Worm (Caenorhabditis elegans) whole organism, early embryonic: ENCODE results near the gene grl-7.
"Not testable (repeated sequence)": the region's sequence is repeated elsewhere in the genome, so short reads cannot be mapped to it uniquely, and the experiment has no call there.

Experiments used
- B0310.2 ChIP-seq: sonication (generic microtip); optimal IDR thresholded peaks from 2 replicates; lab custom pipeline; 2016; ENCODE audit warnings: mild to moderate bottlenecking, missing genetic modification characterization, missing compliant biosample characterization
- F13C5.2 ChIP-seq: sonication (generic microtip); optimal IDR thresholded peaks from 2 replicates; lab custom pipeline; 2017; ENCODE audit warnings: mild to moderate bottlenecking, missing genetic modification characterization, inconsistent platforms, missing compliant biosample characterization
- aly-1 ChIP-seq: sonication (generic microtip); optimal IDR thresholded peaks from 2 replicates; lab custom pipeline; 2016; ENCODE audit warnings: missing genetic modification characterization, missing compliant biosample characterization
- ama-1 ChIP-seq: fragments of 150-350 bp; optimal IDR thresholded peaks from 2 replicates; lab custom pipeline; 2014
- ceh-13 ChIP-seq: fragments of 200-800 bp; sonication (Bioruptor generic); optimal IDR thresholded peaks from 2 replicates; lab custom pipeline; 2018; ENCODE audit warnings: mild to moderate bottlenecking, missing genetic modification characterization, missing compliant biosample characterization
- ceh-36 ChIP-seq: sonication (generic microtip); optimal IDR thresholded peaks from 2 replicates; lab custom pipeline; 2016; ENCODE audit warnings: missing genetic modification characterization, inconsistent platforms, missing compliant biosample characterization
- ets-7 ChIP-seq: sonication (generic microtip); optimal IDR thresholded peaks from 2 replicates; lab custom pipeline; 2016; ENCODE audit warnings: missing genotype, missing genetic modification characterization, missing compliant biosample characterization
- flt-1 ChIP-seq: fragments of 200-800 bp; sonication (Bioruptor generic); IDR thresholded peaks from 2 replicates; pipeline ENCODE4 v1.3.6; 2022; ENCODE audit warnings: missing genetic modification characterization, missing compliant biosample characterization
- hmbx-1 ChIP-seq: sonication (generic microtip); optimal IDR thresholded peaks from 2 replicates; lab custom pipeline; 2016; ENCODE audit warnings: mild to moderate bottlenecking, missing genetic modification characterization, missing compliant biosample characterization
- hmg-4 ChIP-seq: fragments of 200-800 bp; sonication (Bioruptor generic); optimal IDR thresholded peaks from 2 replicates; lab custom pipeline; 2018; ENCODE audit warnings: mild to moderate bottlenecking, missing genetic modification characterization, missing compliant biosample characterization
- hnd-1 ChIP-seq: sonication (generic microtip); optimal IDR thresholded peaks from 2 replicates; lab custom pipeline; 2016; ENCODE audit warnings: missing genetic modification characterization, missing compliant biosample characterization
- pes-1 ChIP-seq: fragments of 200-800 bp; sonication (Bioruptor generic); IDR thresholded peaks from 2 replicates; pipeline ENCODE4 v1.3.6; 2022; ENCODE audit warnings: missing genetic modification reagents, missing genetic modification characterization, missing compliant biosample characterization
- scrt-1 ChIP-seq: fragments of 200-800 bp; sonication (Bioruptor generic); IDR thresholded peaks from 2 replicates; pipeline ENCODE4 v1.3.6; 2022; ENCODE audit warnings: missing genetic modification characterization, missing compliant biosample characterization
- sea-1 ChIP-seq: fragments of 200-800 bp; sonication (Bioruptor generic); conservative IDR thresholded peaks from 2 replicates; pipeline ENCODE4 v1.3.6; 2022; ENCODE audit warnings: missing genetic modification characterization, missing compliant biosample characterization
- tbx-11 ChIP-seq: fragments of 200-800 bp; sonication (Bioruptor generic); IDR thresholded peaks from 2 replicates; pipeline ENCODE4 v1.3.6; 2022; ENCODE audit warnings: missing genetic modification characterization, missing compliant biosample characterization
- tbx-37 ChIP-seq: fragments of 200-800 bp; sonication (Bioruptor generic); conservative IDR thresholded peaks from 2 replicates; pipeline ENCODE4 v1.3.6; 2022; ENCODE audit warnings: missing genetic modification reagents, missing genetic modification characterization, missing compliant biosample characterization
- tra-4 ChIP-seq: sonication (generic microtip); optimal IDR thresholded peaks from 2 replicates; lab custom pipeline; 2017; ENCODE audit warnings: missing genetic modification characterization, missing compliant biosample characterization

grl-7 gene

DNA sequence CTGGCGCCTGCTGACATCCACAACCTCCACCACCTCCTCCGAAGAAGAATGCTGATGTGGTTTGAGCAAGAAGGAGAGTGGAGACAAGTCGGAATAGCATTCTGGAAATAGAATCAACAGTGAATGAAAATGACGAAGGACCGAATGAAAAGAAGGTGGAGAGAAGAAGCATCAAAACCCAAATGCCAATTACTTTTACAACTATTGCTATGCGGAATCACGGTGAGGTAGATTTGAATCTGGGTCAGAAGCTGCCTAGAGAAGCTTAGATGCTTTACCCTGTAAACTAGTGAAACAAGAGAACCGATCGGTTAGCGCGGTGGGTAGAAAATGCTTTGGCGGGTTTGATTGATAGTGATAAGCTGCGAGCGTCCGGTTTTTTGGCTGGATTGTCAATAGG is at the start of gene grl-7:
Gene grl-7, minus strand, starts transcription at position 101 of the 400 bp plus-strand sequence.
- TF ChIP-seq ama-1 (lab: Kevin White, UChicago) (no peak), aly-1 (tag; lab: Kevin White, UChicago) (no peak), pes-1 (GFP tag; lab: Robert Waterston, UW) (no peak), ceh-13 (GFP tag; lab: Kevin White, UChicago) (no peak), tbx-37 (GFP tag; lab: Robert Waterston, UW) (no peak), hmg-4 (GFP tag; lab: Kevin White, UChicago) (no peak), scrt-1 (GFP tag; lab: Robert Waterston, UW) (no peak), flt-1 (GFP tag; lab: Robert Waterston, UW) (no peak), ceh-36 (tag; lab: Kevin White, UChicago) (no peak), sea-1 (GFP tag; lab: Robert Waterston, UW) (no peak), F13C5.2 (tag; lab: Kevin White, UChicago) (no peak), ets-7 (no peak)

DNA sequence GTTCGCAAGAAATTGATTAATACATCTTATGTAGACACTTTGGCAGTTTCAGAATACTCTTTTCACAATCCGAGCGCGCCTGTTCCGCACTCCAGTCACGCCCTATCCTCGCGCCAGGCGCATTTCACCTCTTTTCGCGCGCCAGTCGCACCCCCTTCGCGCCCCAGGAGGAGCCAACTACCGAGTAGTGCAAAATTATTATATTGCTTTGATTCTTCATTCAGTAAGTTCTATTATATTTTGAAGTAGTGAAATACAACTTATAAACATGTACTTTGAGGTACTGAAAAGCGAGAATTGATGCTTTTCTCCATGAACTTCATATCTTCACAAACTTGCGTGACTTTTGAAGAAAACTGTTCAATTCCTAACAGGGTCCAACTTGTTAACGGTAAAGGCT is 49.3 kb upstream of the grl-7 start, which contains the start of gene nas-18:
Gene nas-18, plus strand, starts transcription at position 301 of the 400 bp plus-strand sequence.
- TF ChIP-seq aly-1 (tag; lab: Kevin White, UChicago); tra-4 (tag; lab: Kevin White, UChicago); ets-7: not testable (repeated sequence)

ce11 chrV:11395024-11395423 is 48.2 kb upstream of the grl-7 start, which contains the start of gene K03B8.4:
TSS of gene K03B8.4 (minus strand) at chrV:11395124.
- not testable (repeated sequence) for TF ChIP-seq scrt-1 (GFP tag; lab: Robert Waterston, UW); ceh-13 (GFP tag; lab: Kevin White, UChicago); hmbx-1

- TF ChIP-seq flt-1 (GFP tag; lab: Robert Waterston, UW) (no peak), hmbx-1 (no peak), ceh-13 (GFP tag; lab: Kevin White, UChicago) (no peak), tbx-37 (GFP tag; lab: Robert Waterston, UW) (no peak), sea-1 (GFP tag; lab: Robert Waterston, UW) (no peak), ama-1 (lab: Kevin White, UChicago) (no peak), ceh-36 (tag; lab: Kevin White, UChicago) (no peak), hmg-4 (GFP tag; lab: Kevin White, UChicago) (no peak), tra-4 (tag; lab: Kevin White, UChicago) (no peak), tbx-11 (GFP tag; lab: Robert Waterston, UW) (no peak), aly-1 (tag; lab: Kevin White, UChicago) (no peak), B0310.2 (tag; lab: Kevin White, UChicago) (no peak), F13C5.2 (tag; lab: Kevin White, UChicago) (no peak)
Measured at ce11 chrV:11392020-11392419, 45.2 kb upstream of the grl-7 start, which contains the start of gene nas-16. TSS of gene nas-16 (plus strand) at chrV:11392320.

DNA sequence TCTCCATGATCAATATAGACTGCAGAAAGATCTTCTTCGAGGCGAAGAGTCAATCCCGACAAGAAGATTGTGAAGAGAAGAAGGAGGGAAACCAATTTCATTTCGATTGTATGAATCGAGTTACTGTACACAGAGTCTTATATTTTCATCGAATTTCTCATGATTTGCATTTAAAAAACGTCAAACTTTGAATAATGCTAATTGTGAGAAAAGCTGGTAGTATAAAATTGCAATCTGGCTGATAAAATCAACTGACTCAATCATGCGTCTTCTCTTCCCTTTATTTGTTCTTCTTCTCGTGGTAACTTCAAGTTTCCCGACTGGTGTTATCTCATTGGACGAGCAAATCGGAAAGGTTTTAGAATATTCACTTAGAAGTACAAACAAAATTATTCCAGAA is 43.6 kb upstream of the grl-7 start, which contains the start of the genes K03B8.11 and K03B8.14:
Gene K03B8.11, minus strand, starts transcription at position 101 of the 400 bp plus-strand sequence.
Gene K03B8.14, plus strand, starts transcription at position 110 of the 400 bp plus-strand sequence.
- TF ChIP-seq hnd-1 (tag; lab: Kevin White, UChicago) (no peak), aly-1 (tag; lab: Kevin White, UChicago) (no peak), sea-1 (GFP tag; lab: Robert Waterston, UW) (no peak), tbx-11 (GFP tag; lab: Robert Waterston, UW) (no peak), tra-4 (tag; lab: Kevin White, UChicago) (no peak), flt-1 (GFP tag; lab: Robert Waterston, UW) (no peak), F13C5.2 (tag; lab: Kevin White, UChicago) (no peak)

DNA sequence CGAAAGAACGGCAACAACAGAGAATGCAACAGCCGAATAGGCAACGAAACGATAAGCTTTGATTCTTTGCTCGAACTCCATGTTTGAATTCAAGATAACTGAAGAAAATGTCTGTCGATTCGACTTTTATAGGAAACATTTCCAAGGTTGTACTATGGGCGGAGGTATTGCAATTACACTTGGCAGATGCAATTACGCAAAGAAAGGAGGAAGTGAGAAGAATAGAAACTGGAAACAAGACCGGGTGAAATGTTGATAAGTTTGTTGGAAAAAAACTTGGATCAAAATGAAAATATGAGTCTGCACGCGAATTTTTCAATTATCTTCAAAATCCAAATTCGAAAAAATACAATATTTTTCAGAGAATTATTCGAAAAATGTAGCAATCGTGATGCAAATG is 43.0 kb upstream of the grl-7 start, which contains the start of gene col-155:
Gene col-155, minus strand, starts transcription at position 101 of the 400 bp plus-strand sequence.
- TF ChIP-seq tbx-11 (GFP tag; lab: Robert Waterston, UW): no peak
- TF ChIP-seq B0310.2 (tag; lab: Kevin White, UChicago): no peak
- no peak for TF ChIP-seq F13C5.2 (tag; lab: Kevin White, UChicago)
- TF ChIP-seq flt-1 (GFP tag; lab: Robert Waterston, UW): no peak
- TF ChIP-seq ama-1 (lab: Kevin White, UChicago): no peak
- TF ChIP-seq ceh-36 (tag; lab: Kevin White, UChicago): no peak
- TF ChIP-seq ets-7: no peak
- no peak for TF ChIP-seq hmbx-1

ce11 chrV:11386428-11386827 is 39.6 kb upstream of the grl-7 start, which contains the start of gene F55C10.4:
TSS of gene F55C10.4 (plus strand) at chrV:11386728.
- TF ChIP-seq ama-1 (lab: Kevin White, UChicago) (no peak), F13C5.2 (tag; lab: Kevin White, UChicago) (no peak), hnd-1 (tag; lab: Kevin White, UChicago) (no peak), tbx-37 (GFP tag; lab: Robert Waterston, UW) (no peak), tbx-11 (GFP tag; lab: Robert Waterston, UW) (no peak), tra-4 (tag; lab: Kevin White, UChicago) (no peak), ets-7 (no peak), B0310.2 (tag; lab: Kevin White, UChicago) (no peak), pes-1 (GFP tag; lab: Robert Waterston, UW) (no peak), ceh-13 (GFP tag; lab: Kevin White, UChicago) (no peak), ceh-36 (tag; lab: Kevin White, UChicago) (no peak)

ce11 chrV:11385060-11385459 is 38.2 kb upstream of the grl-7 start, which contains the start of gene col-154:
TSS of gene col-154 (plus strand) at chrV:11385360.
- no peak for TF ChIP-seq tra-4 (tag; lab: Kevin White, UChicago)
- no peak for TF ChIP-seq tbx-11 (GFP tag; lab: Robert Waterston, UW)
- TF ChIP-seq pes-1 (GFP tag; lab: Robert Waterston, UW): no peak
- TF ChIP-seq aly-1 (tag; lab: Kevin White, UChicago): no peak
- TF ChIP-seq hmbx-1: no peak
- TF ChIP-seq ama-1 (lab: Kevin White, UChicago): no peak
- TF ChIP-seq ceh-36 (tag; lab: Kevin White, UChicago): no peak
- no peak for TF ChIP-seq ceh-13 (GFP tag; lab: Kevin White, UChicago)
- no peak for TF ChIP-seq ets-7
- no peak for TF ChIP-seq sea-1 (GFP tag; lab: Robert Waterston, UW)
